Worm (Caenorhabditis elegans): Measurements from ENCODE around the gene hum-8.
A peak's percentile ranks its signal among the peaks of the same experiment; 100 is the strongest.

Gene hum-8

DNA sequence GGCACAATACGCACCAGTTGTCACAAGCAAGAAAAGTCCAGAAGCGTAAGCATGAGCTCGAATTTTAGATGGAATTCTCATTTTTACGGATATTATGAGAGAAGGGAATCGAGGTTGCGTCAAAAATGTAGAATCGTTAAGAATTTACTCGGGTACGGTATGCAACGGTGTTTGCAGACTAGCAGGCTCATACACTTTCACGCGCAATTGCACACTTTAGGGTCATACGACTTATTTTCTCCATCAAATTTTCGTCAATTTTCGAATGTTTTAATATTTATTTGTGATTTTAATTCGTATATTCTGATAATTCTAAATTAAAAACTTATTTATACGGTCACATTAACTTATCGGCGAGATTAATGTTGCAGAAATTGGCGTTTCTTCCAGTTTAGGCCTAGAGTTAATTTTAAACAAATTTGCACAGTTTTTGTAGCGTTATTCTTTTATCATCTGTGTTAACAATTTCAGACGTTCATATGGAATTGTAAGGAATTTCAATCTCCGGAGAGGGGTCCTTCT is 46.9 kb downstream of the hum-8 start, which contains the start of the genes T07A9.15 and nog-1:
TSS of gene T07A9.15 (minus strand) at position 138 of the 522 bp plus-strand sequence.
TSS of gene nog-1 (plus strand) at position 472 of the 522 bp plus-strand sequence.
- TF ChIP-seq attf-4 (tag; optimal IDR thresholded peaks at IDR 0.05): no peak
- TF ChIP-seq ceh-62 (tag; optimal IDR thresholded peaks at IDR 0.05): no peak
- peak; percentile 93 to 99 for TF ChIP-seq lsy-2 (tag; optimal IDR thresholded peaks at IDR 0.05)
- TF ChIP-seq pqm-1 (tag; optimal IDR thresholded peaks at IDR 0.05): no peak
- peak; percentile 40 for TF ChIP-seq nhr-25 (tag; optimal IDR thresholded peaks at IDR 0.05; ENCODE audit: borderline replicate concordance, insufficient read depth)
- peak; percentile 44 for TF ChIP-seq nhr-77 (tag; optimal IDR thresholded peaks at IDR 0.05)
- no peak for TF ChIP-seq F10B5.3 (tag; optimal IDR thresholded peaks at IDR 0.05)
- TF ChIP-seq hlh-11 (tag; optimal IDR thresholded peaks at IDR 0.05): peak; percentile 27
- TF ChIP-seq snpc-1.2 (GFP tag; IDR thresholded peaks at IDR 0.05): no peak
- TF ChIP-seq dmd-9 (GFP tag; IDR thresholded peaks at IDR 0.05): no peak
- TF ChIP-seq aha-1 (tag): peak; percentile 89
- TF ChIP-seq vab-7 (GFP tag; IDR thresholded peaks at IDR 0.05): 0 out of 2 replicates have a peak, but pooled peaks have one; percentile 22
- no peak for TF ChIP-seq nhr-237 (tag; optimal IDR thresholded peaks at IDR 0.05)
- peak; percentile 27 for TF ChIP-seq nhr-11 (tag; optimal IDR thresholded peaks at IDR 0.05)
- TF ChIP-seq rbr-2 (tag; optimal IDR thresholded peaks at IDR 0.05): peak; percentile 41
- peak; percentile 92 for TF ChIP-seq hlh-30 (tag; optimal IDR thresholded peaks at IDR 0.05; ENCODE audit: insufficient read depth)
- TF ChIP-seq lin-13 (GFP tag; optimal IDR thresholded peaks at IDR 0.05): no peak
- no peak for TF ChIP-seq nhr-10 (tag; optimal IDR thresholded peaks at IDR 0.05)
- TF ChIP-seq ceh-20 (GFP tag; IDR thresholded peaks at IDR 0.05): no peak
- no peak for TF ChIP-seq madf-5 (GFP tag; IDR thresholded peaks at IDR 0.05)
- TF ChIP-seq nhr-48 (tag; optimal IDR thresholded peaks at IDR 0.05): no peak
- TF ChIP-seq ctbp-1 (GFP tag; IDR thresholded peaks at IDR 0.05): no peak
- no peak for TF ChIP-seq zip-11 (GFP tag; IDR thresholded peaks at IDR 0.05)
- no peak for TF ChIP-seq ZK337.2 (GFP tag; IDR thresholded peaks at IDR 0.05)
- peak; percentile 33 for TF ChIP-seq dve-1 (tag; optimal IDR thresholded peaks at IDR 0.05; ENCODE audit: insufficient read depth)
- TF ChIP-seq mep-1 (tag; optimal IDR thresholded peaks at IDR 0.05): peak; percentile 68
- no peak for TF ChIP-seq skn-1 (tag; optimal IDR thresholded peaks at IDR 0.05)
- TF ChIP-seq cey-2 (tag; optimal IDR thresholded peaks at IDR 0.05; ENCODE audit: borderline replicate concordance, insufficient read depth): no peak
- 0 out of 2 replicates have a peak, but pooled peaks have one; percentile 19 for TF ChIP-seq arid-1 (GFP tag; conservative IDR thresholded peaks at IDR 0.05)
- no peak for TF ChIP-seq nhr-41 (GFP tag; IDR thresholded peaks at IDR 0.05)
- TF ChIP-seq fkh-10 (GFP tag; optimal IDR thresholded peaks at IDR 0.05): no peak
- TF ChIP-seq dpl-1 (GFP tag; optimal IDR thresholded peaks at IDR 0.05): peak; percentile 63
- no peak for TF ChIP-seq F26F4.8 (GFP tag; conservative IDR thresholded peaks at IDR 0.05)
- TF ChIP-seq Y105C5A.15 (GFP tag; IDR thresholded peaks at IDR 0.05): no peak
- TF ChIP-seq hif-1 (tag; optimal IDR thresholded peaks at IDR 0.05): peak in 1 of 2 experiments; percentile 27
- TF ChIP-seq lin-38 (GFP tag; IDR thresholded peaks at IDR 0.05): peak; percentile 65
- peak; percentile 18 for TF ChIP-seq duxl-1 (tag; optimal IDR thresholded peaks at IDR 0.05; ENCODE audit: poor library complexity)
- no peak for TF ChIP-seq saeg-2 (GFP tag; IDR thresholded peaks at IDR 0.05)
- peak; percentile 66 for TF ChIP-seq nhr-6 (tag; optimal IDR thresholded peaks at IDR 0.05)
- TF ChIP-seq pha-4 (GFP tag; IDR thresholded peaks at IDR 0.05): 0 out of 2 replicates have a peak, but pooled peaks have one; percentile 28
- peak; percentile 33 for TF ChIP-seq pha-4 (tag; optimal IDR thresholded peaks at IDR 0.05)
- TF ChIP-seq hmg-1.1 (GFP tag; IDR thresholded peaks at IDR 0.05): peak; percentile 51; the same call in 1 of the 2 replicates
- no peak for TF ChIP-seq daf-12 (tag; optimal IDR thresholded peaks at IDR 0.05)
- peak; percentile 31; the same call in 1 of the 2 replicates for TF ChIP-seq dmd-6 (GFP tag; IDR thresholded peaks at IDR 0.05)
- peak; percentile 88 for TF ChIP-seq mes-2 (tag; optimal IDR thresholded peaks at IDR 0.05; ENCODE audit: poor library complexity, severe bottlenecking)
